Worm (Caenorhabditis elegans): ENCODE measurements around the gene C44B7.7.

- TF ChIP-seq nhr-237 (tag; optimal IDR thresholded peaks at IDR 0.05) (no peak), unc-62 (GFP tag; optimal IDR thresholded peaks at IDR 0.05) (no peak), sptf-1 (tag; optimal IDR thresholded peaks at IDR 0.05) (no peak), nhr-76 (tag; optimal IDR thresholded peaks at IDR 0.05) (no peak), nhr-12 (tag; optimal IDR thresholded peaks at IDR 0.05) (no peak), nhr-2 (tag; optimal IDR thresholded peaks at IDR 0.05) (no peak), ces-1 (GFP tag; optimal IDR thresholded peaks at IDR 0.05) (no peak), M03D4.4 (tag; optimal IDR thresholded peaks at IDR 0.05) (no peak), ztf-11 (tag; optimal IDR thresholded peaks at IDR 0.05) (no peak)
These were observed 30.7 kb downstream of the C44B7.7 start for ce11 chrII:6849308-6849707.

Data from whole organism, mixed stage, embryonic.